Worm (Caenorhabditis elegans) whole organism, L4 larva: ENCODE results near the gene M199.135.

ENCODE experiments used
- R02D3.7 ChIP-seq: fragments of 150-350 bp; sonication (generic microtip); optimal IDR thresholded peaks from 3 replicates; lab custom pipeline; 2014; ENCODE audit warnings: missing biosample characterization, missing genetic modification characterization
- T26A8.4 ChIP-seq: fragments of 200-800 bp; sonication (Bioruptor generic); IDR thresholded peaks from 2 replicates; pipeline ENCODE4 v1.3.6; 2022; ENCODE audit warnings: missing genetic modification characterization, missing compliant biosample characterization
- aha-1 ChIP-seq: fragments of 150-350 bp; peaks from one replicate; lab custom pipeline; 2014; ENCODE audit warnings: missing biosample characterization, missing genetic modification characterization
- ama-1 ChIP-seq: fragments of 150-350 bp; optimal IDR thresholded peaks from 2 replicates; lab custom pipeline; 2014; ENCODE audit warnings: inconsistent platforms, mixed read lengths
- lin-13 ChIP-seq: fragments of 150-350 bp; optimal IDR thresholded peaks from 2 replicates; lab custom pipeline; 2014; ENCODE audit warnings: missing biosample characterization, missing genetic modification reagents, missing genetic modification characterization
- lin-29 ChIP-seq: fragments of 200-800 bp; sonication (Bioruptor generic); IDR thresholded peaks from 2 replicates; pipeline ENCODE4 v1.3.6; 2022; ENCODE audit warnings: missing genetic modification reagents, missing genetic modification characterization, missing compliant biosample characterization
- mdt-29 ChIP-seq: fragments of 200-800 bp; sonication (Bioruptor generic); IDR thresholded peaks from 2 replicates; pipeline ENCODE4 v1.3.6; 2022; ENCODE audit warnings: missing genetic modification reagents, missing genetic modification characterization, missing compliant biosample characterization
- mep-1 ChIP-seq: fragments of 150-350 bp; sonication (generic microtip); optimal IDR thresholded peaks from 3 replicates; lab custom pipeline; 2014; ENCODE audit warnings: missing biosample characterization, missing genetic modification characterization
- nhr-28 ChIP-seq: fragments of 150-350 bp; optimal IDR thresholded peaks from 2 replicates; lab custom pipeline; 2014; ENCODE audit warnings: missing biosample characterization, missing genetic modification characterization
- nhr-76 ChIP-seq: fragments of 150-350 bp; optimal IDR thresholded peaks from 2 replicates; lab custom pipeline; 2014; ENCODE audit warnings: missing biosample characterization, missing genetic modification characterization
- nhr-77 ChIP-seq: fragments of 150-350 bp; optimal IDR thresholded peaks from 2 replicates; lab custom pipeline; 2014; ENCODE audit warnings: missing biosample characterization, missing genetic modification characterization
- sdz-12 ChIP-seq: fragments of 200-800 bp; sonication (Bioruptor generic); optimal IDR thresholded peaks from 2 replicates; lab custom pipeline; 2018; ENCODE audit warnings: mild to moderate bottlenecking, missing genetic modification characterization, missing compliant biosample characterization
- ztf-7 ChIP-seq: fragments of 150-350 bp; optimal IDR thresholded peaks from 2 replicates; lab custom pipeline; 2014; ENCODE audit warnings: missing biosample characterization, missing genetic modification characterization

- TF ChIP-seq nhr-28 (no peak), sdz-12 (GFP tag; lab: Kevin White, UChicago) (no peak), ztf-7 (tag; lab: Kevin White, UChicago) (no peak), lin-13 (GFP tag; lab: Kevin White, UChicago) (no peak), nhr-77 (tag; lab: Kevin White, UChicago) (no peak), mep-1 (tag; lab: Kevin White, UChicago) (no peak), lin-29 (GFP tag; lab: Robert Waterston, UW) (no peak), R02D3.7 (no peak), T26A8.4 (GFP tag; lab: Robert Waterston, UW) (no peak), aha-1 (tag; lab: Kevin White, UChicago) (no peak), nhr-76 (tag; lab: Kevin White, UChicago) (no peak), ama-1 (no peak), mdt-29 (GFP tag; lab: Robert Waterston, UW) (no peak)
Measured at ce11 chrIV:15126021-15126420, 11.6 kb downstream of the M199.135 start, which contains the start of gene clec-190.
